Worm (Caenorhabditis elegans) whole organism, late embryonic: ENCODE measurements around the gene F33C8.2.

ENCODE experiments used
- hlh-15 ChIP-seq: sonication (generic microtip); optimal IDR thresholded peaks from 2 replicates; lab custom pipeline; 2016; ENCODE audit warnings: missing genetic modification characterization, missing compliant biosample characterization
- nhr-11 ChIP-seq: fragments of 150-350 bp; optimal IDR thresholded peaks from 2 replicates; lab custom pipeline; 2014; ENCODE audit warnings: missing biosample characterization, missing genetic modification characterization
- pha-4 ChIP-seq: fragments of 150-350 bp; optimal IDR thresholded peaks from 2 replicates; lab custom pipeline; 2018; ENCODE audit warnings: missing biosample characterization, missing genetic modification reagents, missing genetic modification characterization
- sox-2 ChIP-seq: fragments of 200-800 bp; sonication (Bioruptor generic); IDR thresholded peaks from 2 replicates; pipeline ENCODE4 v1.3.6; 2022; ENCODE audit warnings: missing genetic modification reagents, missing genetic modification characterization, missing compliant biosample characterization
- tbx-2 ChIP-seq: sonication (generic microtip); optimal IDR thresholded peaks from 2 replicates; lab custom pipeline; 2016; ENCODE audit warnings: missing genetic modification characterization, missing compliant biosample characterization
- unc-55 ChIP-seq: sonication (generic microtip); optimal IDR thresholded peaks from 2 replicates; lab custom pipeline; 2017; ENCODE audit warnings: missing biosample characterization, missing genetic modification reagents, missing genetic modification characterization
- unc-86 ChIP-seq: sonication (generic microtip); optimal IDR thresholded peaks from 2 replicates; lab custom pipeline; 2016; ENCODE audit warnings: missing genetic modification characterization, missing compliant biosample characterization

ce11 chrX:14767813-14768212, 46.6 kb downstream of the F33C8.2 start:
- TF ChIP-seq tbx-2, result no peak
- no peak for TF ChIP-seq pha-4 (tag; lab: Kevin White, UChicago)
- TF ChIP-seq unc-55, result no peak
- TF ChIP-seq nhr-11 (tag; lab: Kevin White, UChicago), result no peak
- no peak for TF ChIP-seq sox-2
- TF ChIP-seq unc-86 (tag; lab: Kevin White, UChicago), result no peak
- no peak for TF ChIP-seq hlh-15 (tag; lab: Kevin White, UChicago)
